Worm (Caenorhabditis elegans): ENCODE data around the gene nep-22.

- no peak for TF ChIP-seq W03F9.2 (tag; optimal IDR thresholded peaks at IDR 0.05)
- no peak for TF ChIP-seq him-1 (tag; optimal IDR thresholded peaks at IDR 0.05)
- TF ChIP-seq dao-5 (tag; optimal IDR thresholded peaks at IDR 0.05) = no peak
Observed at ce11 chrX:9082646-9083045, 48.3 kb downstream of the nep-22 start, which contains the start of gene ajm-1.

All from whole organism, L4/young adult.